Worm (Caenorhabditis elegans) whole organism, young adult: ENCODE results near the gene F49F1.4.

ENCODE experiments used
- C17E4.6 ChIP-seq: fragments of 200-800 bp; sonication (Bioruptor generic); IDR thresholded peaks from 2 replicates; pipeline ENCODE4 v1.3.6; 2022; ENCODE audit warnings: missing genetic modification reagents, missing genetic modification characterization, missing compliant biosample characterization
- F23B12.7 ChIP-seq: sonication (generic microtip); optimal IDR thresholded peaks from 2 replicates; lab custom pipeline; 2017; ENCODE audit warnings: missing genetic modification characterization, mild to moderate bottlenecking, missing compliant biosample characterization, antibody characterized with exemption, moderate library complexity; ENCODE audit not compliant: insufficient read depth
- F33H1.4 ChIP-seq: fragments of 200-800 bp; sonication (Bioruptor generic); IDR thresholded peaks from 2 replicates; pipeline ENCODE4 v1.3.6; 2022; ENCODE audit warnings: missing genetic modification reagents, missing genetic modification characterization, missing compliant biosample characterization
- T26A5.8 ChIP-seq: sonication (generic microtip); optimal IDR thresholded peaks from 2 replicates; lab custom pipeline; 2016; ENCODE audit warnings: missing genetic modification characterization, missing compliant biosample characterization
- Y56A3A.18 ChIP-seq: fragments of 200-800 bp; sonication (Bioruptor generic); IDR thresholded peaks from 2 replicates; pipeline ENCODE4 v1.3.6; 2022; ENCODE audit warnings: missing genetic modification reagents, missing genetic modification characterization, missing compliant biosample characterization
- ZK185.1 ChIP-seq: sonication (generic microtip); optimal IDR thresholded peaks from 2 replicates; lab custom pipeline; 2016; ENCODE audit warnings: mild to moderate bottlenecking, missing genetic modification characterization, missing compliant biosample characterization; ENCODE audit not compliant: poor library complexity, severe bottlenecking
- akir-1 ChIP-seq: fragments of 200-800 bp; sonication (Bioruptor generic); optimal IDR thresholded peaks from 2 replicates; lab custom pipeline; 2018; ENCODE audit warnings: mild to moderate bottlenecking, missing genetic modification characterization, moderate library complexity, missing compliant biosample characterization
- ama-1 ChIP-seq, 3 experiments: fragments of 150-350 bp in 1 of 3; sonication (generic microtip) in 2 of 3; optimal IDR thresholded peaks; 2 replicates each; lab custom pipeline; 2014 to 2018; ENCODE audit warnings: missing biosample characterization in 2 of 3, missing genetic modification characterization in 2 of 3, missing genetic modification reagents in 2 of 3
- aptf-2 ChIP-seq: fragments of 200-800 bp; sonication (Bioruptor generic); conservative IDR thresholded peaks from 2 replicates; pipeline ENCODE4 v1.3.6; 2022; ENCODE audit warnings: missing genetic modification reagents, missing genetic modification characterization, missing compliant biosample characterization
- athp-1 ChIP-seq: sonication (generic microtip); optimal IDR thresholded peaks from 2 replicates; lab custom pipeline; 2017; ENCODE audit warnings: mild to moderate bottlenecking, missing genetic modification characterization, missing compliant biosample characterization
- attf-6 ChIP-seq: fragments of 200-800 bp; sonication (Bioruptor generic); IDR thresholded peaks from 2 replicates; pipeline ENCODE4 v1.3.6; 2022; ENCODE audit warnings: missing genetic modification reagents, missing genetic modification characterization, missing compliant biosample characterization
- cebp-1 ChIP-seq, 2 experiments: fragments of 200-800 bp in 1 of 2; sonication (Bioruptor generic) in 1 of 2; sonication (generic microtip) in 1 of 2; IDR thresholded peaks in 1 of 2; optimal IDR thresholded peaks in 1 of 2; 2 replicates each; pipeline versions ENCODE4 v1.3.6 to Lab custom; 2017 to 2022; ENCODE audit warnings: missing compliant biosample characterization in 2 of 2, missing genetic modification characterization in 2 of 2, mild to moderate bottlenecking in 1 of 2, missing genetic modification reagents in 1 of 2, moderate library complexity in 1 of 2
- ceh-27 ChIP-seq: fragments of 200-800 bp; sonication (Bioruptor generic); optimal IDR thresholded peaks from 2 replicates; lab custom pipeline; 2018; ENCODE audit warnings: mild to moderate bottlenecking, missing genetic modification characterization, moderate library complexity, missing compliant biosample characterization
- chd-7 ChIP-seq: sonication (generic microtip); optimal IDR thresholded peaks from 2 replicates; lab custom pipeline; 2016; ENCODE audit warnings: mild to moderate bottlenecking, missing genetic modification characterization, moderate library complexity, missing compliant biosample characterization
- efl-1 ChIP-seq: fragments of 150-350 bp; optimal IDR thresholded peaks from 2 replicates; lab custom pipeline; 2014; ENCODE audit warnings: missing biosample characterization, missing genetic modification reagents, missing genetic modification characterization
- ekl-4 ChIP-seq: fragments of 200-800 bp; sonication (Bioruptor generic); IDR thresholded peaks from 2 replicates; pipeline ENCODE4 v1.3.6; 2022; ENCODE audit warnings: missing genetic modification reagents, missing genetic modification characterization, missing compliant biosample characterization
- gei-17 ChIP-seq: fragments of 200-800 bp; sonication (Bioruptor generic); optimal IDR thresholded peaks from 2 replicates; lab custom pipeline; 2018; ENCODE audit warnings: mild to moderate bottlenecking, missing genetic modification characterization, missing compliant biosample characterization
- hlh-26 ChIP-seq: fragments of 200-800 bp; sonication (Bioruptor generic); conservative IDR thresholded peaks from 2 replicates; pipeline ENCODE4 v1.3.6; 2022; ENCODE audit warnings: missing genetic modification reagents, missing genetic modification characterization, missing compliant biosample characterization
- hrde-1 ChIP-seq: sonication (generic microtip); optimal IDR thresholded peaks from 2 replicates; lab custom pipeline; 2016; ENCODE audit warnings: missing genetic modification characterization, mild to moderate bottlenecking, missing compliant biosample characterization, moderate library complexity, missing genotype, missing genetic modification reagents, borderline replicate concordance
- lin-26 ChIP-seq: fragments of 200-800 bp; sonication (Bioruptor generic); IDR thresholded peaks from 2 replicates; pipeline ENCODE4 v1.3.6; 2022; ENCODE audit warnings: missing genetic modification reagents, missing genetic modification characterization, missing compliant biosample characterization
- lsl-1 ChIP-seq: fragments of 200-800 bp; sonication (Bioruptor generic); optimal IDR thresholded peaks from 2 replicates; lab custom pipeline; 2018; ENCODE audit warnings: mild to moderate bottlenecking, missing genetic modification characterization, moderate library complexity, missing compliant biosample characterization
- lsy-27 ChIP-seq: sonication (generic microtip); optimal IDR thresholded peaks from 2 replicates; lab custom pipeline; 2017; ENCODE audit warnings: missing genetic modification characterization, mild to moderate bottlenecking, missing compliant biosample characterization, antibody characterized with exemption, missing genotype, borderline replicate concordance; ENCODE audit not compliant: insufficient read depth
- madf-10 ChIP-seq: sonication (generic microtip); optimal IDR thresholded peaks from 2 replicates; lab custom pipeline; 2016; ENCODE audit warnings: mild to moderate bottlenecking, missing genetic modification characterization, missing compliant biosample characterization
- madf-3 ChIP-seq: fragments of 200-800 bp; sonication (Bioruptor generic); IDR thresholded peaks from 2 replicates; pipeline ENCODE4 v1.3.6; 2022; ENCODE audit warnings: missing genetic modification reagents, missing genetic modification characterization, missing compliant biosample characterization
- madf-6 ChIP-seq: fragments of 200-800 bp; sonication (Bioruptor generic); IDR thresholded peaks from 2 replicates; pipeline ENCODE4 v1.3.6; 2022; ENCODE audit warnings: missing genetic modification reagents, missing genetic modification characterization, missing compliant biosample characterization
- mcd-1 ChIP-seq: fragments of 200-800 bp; sonication (Bioruptor generic); IDR thresholded peaks from 2 replicates; pipeline ENCODE4 v1.3.6; 2022; ENCODE audit warnings: missing genetic modification reagents, missing genetic modification characterization, missing compliant biosample characterization
- nhr-80 ChIP-seq: sonication (generic microtip); optimal IDR thresholded peaks from 2 replicates; lab custom pipeline; 2016; ENCODE audit warnings: missing genetic modification characterization, missing compliant biosample characterization
- rcor-1 ChIP-seq: fragments of 200-800 bp; sonication (Bioruptor generic); IDR thresholded peaks from 2 replicates; pipeline ENCODE4 v1.3.6; 2022; ENCODE audit warnings: missing genetic modification reagents, missing genetic modification characterization, missing compliant biosample characterization
- repo-1 ChIP-seq: sonication (generic microtip); optimal IDR thresholded peaks from 2 replicates; lab custom pipeline; 2017; ENCODE audit warnings: mild to moderate bottlenecking, missing genetic modification characterization, missing compliant biosample characterization
- snpc-4 ChIP-seq, 5 experiments: fragments of 150-350 bp in 1 of 5; sonication (generic microtip) in 4 of 5; optimal IDR thresholded peaks; 2 replicates each; lab custom pipeline; 2014 to 2018; ENCODE audit warnings: missing genetic modification characterization in 5 of 5, missing biosample characterization in 3 of 5, antibody characterized with exemption in 2 of 5, mild to moderate bottlenecking in 2 of 5, missing compliant biosample characterization in 2 of 5, missing genotype in 2 of 5, moderate library complexity in 2 of 5, missing genetic modification reagents in 1 of 5
- ztf-25 ChIP-seq: fragments of 200-800 bp; sonication (Bioruptor generic); IDR thresholded peaks from 2 replicates; pipeline ENCODE4 v1.3.6; 2022; ENCODE audit warnings: missing genetic modification reagents, missing genetic modification characterization, missing compliant biosample characterization
- ztf-28 ChIP-seq: fragments of 200-800 bp; sonication (Bioruptor generic); IDR thresholded peaks from 2 replicates; pipeline ENCODE4 v1.3.6; 2022; ENCODE audit warnings: missing genetic modification reagents, missing genetic modification characterization, missing compliant biosample characterization
- ztf-3 ChIP-seq: fragments of 200-800 bp; sonication (Bioruptor generic); optimal IDR thresholded peaks from 2 replicates; lab custom pipeline; 2018; ENCODE audit warnings: mild to moderate bottlenecking, missing genetic modification characterization, missing compliant biosample characterization

F49F1.4 gene

ce11 chrIV:4093087-4093486 is 22.4 kb downstream of the F49F1.4 start (continued):
- no peak for TF ChIP-seq gei-17 (GFP tag; lab: Kevin White, UChicago)
- peak; percentile 65 for TF ChIP-seq ZK185.1 (tag; lab: Kevin White, UChicago)
- TF ChIP-seq T26A5.8 (tag; lab: Kevin White, UChicago): no peak
- no peak for TF ChIP-seq madf-6 (GFP tag; lab: Robert Waterston, UW)
- no peak for TF ChIP-seq chd-7
- no peak for TF ChIP-seq rcor-1 (GFP tag; lab: Robert Waterston, UW)
- no peak for TF ChIP-seq madf-10 (tag; lab: Kevin White, UChicago)
- no peak for TF ChIP-seq efl-1 (GFP tag; lab: Kevin White, UChicago)
- TF ChIP-seq akir-1 (GFP tag; lab: Kevin White, UChicago): no peak

- TF ChIP-seq F23B12.7 (tag; lab: Kevin White, UChicago) (peak; percentile 1), hlh-26 (GFP tag; lab: Robert Waterston, UW) (no peak), repo-1 (tag; lab: Kevin White, UChicago) (no peak), mcd-1 (GFP tag; lab: Robert Waterston, UW) (0 out of 2 replicates have a peak, but pooled peaks have one; percentile 9), snpc-4 (GFP tag; optimal IDR thresholded peaks at IDR 0.05; lab: Kevin White, UChicago) (no peak), snpc-4 (tag; optimal IDR thresholded peaks at IDR 0.05; lab: Kevin White, UChicago) (peak in 1 of 4 experiments; percentile 9), athp-1 (peak; percentile 93), efl-1 (GFP tag; lab: Kevin White, UChicago) (peak; percentile 21), lsl-1 (GFP tag; lab: Kevin White, UChicago) (peak; percentile 5), C17E4.6 (no peak), F33H1.4 (GFP tag; lab: Robert Waterston, UW) (0 out of 2 replicates have a peak, but pooled peaks have one; percentile 13)
Measured at ce11 chrIV:4085787-4086262, 29.7 kb downstream of the F49F1.4 start, which contains the start of gene C35B1.2. TSS of gene C35B1.2 (plus strand) at chrIV:4086212.

- TF ChIP-seq ama-1 (optimal IDR thresholded peaks at IDR 0.05; lab: Kevin White, UChicago) (no peak), ama-1 (GFP tag; optimal IDR thresholded peaks at IDR 0.05; lab: Kevin White, UChicago) (no peak), madf-3 (GFP tag; lab: Robert Waterston, UW) (no peak), lsy-27 (tag; lab: Kevin White, UChicago) (no peak), aptf-2 (GFP tag; lab: Robert Waterston, UW) (no peak), ztf-25 (GFP tag; lab: Robert Waterston, UW) (no peak), ceh-27 (GFP tag; lab: Kevin White, UChicago) (no peak), hrde-1 (tag; lab: Kevin White, UChicago) (no peak), ztf-3 (GFP tag; lab: Kevin White, UChicago) (no peak), F23B12.7 (tag; lab: Kevin White, UChicago) (peak; percentile 60), repo-1 (tag; lab: Kevin White, UChicago) (no peak), nhr-80 (tag; lab: Kevin White, UChicago) (peak; percentile 38), cebp-1 (GFP tag; IDR thresholded peaks at IDR 0.05; lab: Robert Waterston, UW) (no peak), cebp-1 (tag; optimal IDR thresholded peaks at IDR 0.05; lab: Kevin White, UChicago) (peak; percentile 10)
Measured at ce11 chrIV:4085022-4085421, 30.5 kb downstream of the F49F1.4 start.

- no peak for TF ChIP-seq ekl-4 (GFP tag; lab: Robert Waterston, UW)
- TF ChIP-seq hlh-26 (GFP tag; lab: Robert Waterston, UW): no peak
- no peak for TF ChIP-seq ZK185.1 (tag; lab: Kevin White, UChicago)
- TF ChIP-seq lsl-1 (GFP tag; lab: Kevin White, UChicago): no peak
- no peak for TF ChIP-seq lin-26 (GFP tag; lab: Robert Waterston, UW)
- no peak for TF ChIP-seq Y56A3A.18 (GFP tag; lab: Robert Waterston, UW)
- TF ChIP-seq attf-6 (GFP tag; lab: Robert Waterston, UW): no peak
- TF ChIP-seq ztf-28 (GFP tag; lab: Robert Waterston, UW): no peak
Measured at ce11 chrIV:4084109-4084508, 31.4 kb downstream of the F49F1.4 start, which contains the start of gene C35B1.5. TSS of gene C35B1.5 (minus strand) at chrIV:4084209.
